Comparison of ENCODE assay signal across 1 fruit fly cellular context in genomic region chr3R:4972961-4973595, dm6.
TF ChIP-seq lines count a peak whose summit lies in the region.

No protein-coding gene starts in this region.

TF ChIP-seq in whole organism, embryonic, 481 proteins besides CTCF, POLR2A, EP300 and RAD21 (continued from another document):
- TF ChIP-seq CG4282 (GFP tag; optimal IDR thresholded peaks at IDR 0.05; lab: Kevin White, UChicago): no peak
- no peak for TF ChIP-seq CG7556 (GFP tag; optimal IDR thresholded peaks at IDR 0.05; lab: Kevin White, UChicago)
